Fruit fly (Drosophila melanogaster): ENCODE data around the gene CG33689.

DNA sequence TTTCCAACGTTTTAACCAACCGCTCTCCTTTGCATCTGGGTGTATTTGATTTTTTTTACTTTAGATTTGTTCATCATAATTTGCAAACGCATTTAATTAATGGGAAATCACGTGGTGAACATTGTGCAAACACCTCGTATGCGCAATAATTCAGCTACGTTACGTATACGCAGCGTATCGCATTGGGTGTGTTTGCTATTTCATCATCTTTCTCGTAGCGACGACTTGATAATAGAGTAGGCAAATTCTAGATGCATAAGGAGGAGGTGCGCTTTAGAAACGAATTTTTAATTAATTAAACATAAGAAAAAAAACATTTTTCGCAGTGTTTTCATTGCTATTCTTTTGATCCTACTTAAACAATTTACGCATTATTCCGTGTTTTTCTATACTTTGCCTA lies 46.4 kb upstream of the CG33689 start:
- TF ChIP-seq nau (GFP tag; optimal IDR thresholded peaks at IDR 0.05) (no peak), ewg (GFP tag; optimal IDR thresholded peaks at IDR 0.05) (no peak), CG6175 (GFP tag; IDR thresholded peaks at IDR 0.05) (no peak), Scr (GFP tag; IDR thresholded peaks at IDR 0.05; ENCODE audit: partially characterized antibody) (no peak), CG6272 (GFP tag; IDR thresholded peaks at IDR 0.05) (no peak), CG17912 (GFP tag; optimal IDR thresholded peaks at IDR 0.05) (no peak), bsh (GFP tag; optimal IDR thresholded peaks at IDR 0.05) (no peak), Sry-β (GFP tag; optimal IDR thresholded peaks at IDR 0.05) (no peak)
